Worm (Caenorhabditis elegans): Measurements from ENCODE around the gene gcy-29.

The gcy-29 gene

ce11 chrII:14548691-14549090, at the start of gene gcy-29:
TSS of gene gcy-29 (minus strand) at chrII:14548791.
- TF ChIP-seq irx-1 (tag; optimal IDR thresholded peaks at IDR 0.05): no peak
- peak; percentile 28 for TF ChIP-seq egl-13 (tag; optimal IDR thresholded peaks at IDR 0.05)
- TF ChIP-seq fkh-8 (tag; optimal IDR thresholded peaks at IDR 0.05): no peak
- TF ChIP-seq dsc-1 (tag; optimal IDR thresholded peaks at IDR 0.05): peak; percentile 81
- no peak for TF ChIP-seq unc-62 (GFP tag; optimal IDR thresholded peaks at IDR 0.05)
- no peak for TF ChIP-seq ztf-11 (tag; optimal IDR thresholded peaks at IDR 0.05)
- no peak for TF ChIP-seq blmp-1 (tag; optimal IDR thresholded peaks at IDR 0.05)
- TF ChIP-seq zip-4 (GFP tag; optimal IDR thresholded peaks at IDR 0.05): no peak
- no peak for TF ChIP-seq nhr-28 (tag; optimal IDR thresholded peaks at IDR 0.05)

- peak; percentile 73 for TF ChIP-seq mep-1 (tag; optimal IDR thresholded peaks at IDR 0.05)
- TF ChIP-seq sup-37 (GFP tag; optimal IDR thresholded peaks at IDR 0.05): peak; percentile 44
- TF ChIP-seq hlh-4 (tag; optimal IDR thresholded peaks at IDR 0.05): no peak
- no peak for TF ChIP-seq ets-5 (GFP tag; IDR thresholded peaks at IDR 0.05)
- no peak for TF ChIP-seq ceh-63 (GFP tag; optimal IDR thresholded peaks at IDR 0.05)
- peak; percentile 17 for TF ChIP-seq irx-1 (tag; optimal IDR thresholded peaks at IDR 0.05)
- TF ChIP-seq sptf-1 (tag; optimal IDR thresholded peaks at IDR 0.05): no peak
- no peak for TF ChIP-seq tlp-1 (tag; optimal IDR thresholded peaks at IDR 0.05)
- no peak for TF ChIP-seq pag-3 (tag; optimal IDR thresholded peaks at IDR 0.05; ENCODE audit: borderline replicate concordance, insufficient read depth)
- TF ChIP-seq efl-3 (GFP tag; optimal IDR thresholded peaks at IDR 0.05): no peak
- TF ChIP-seq ztf-4 (tag; optimal IDR thresholded peaks at IDR 0.05): peak; percentile 69
- peak; percentile 32 for TF ChIP-seq ama-1 (optimal IDR thresholded peaks at IDR 0.05)
- no peak for TF ChIP-seq nhr-12 (tag; optimal IDR thresholded peaks at IDR 0.05)
- TF ChIP-seq nhr-20 (tag; optimal IDR thresholded peaks at IDR 0.05): peak; percentile 84
- no peak for TF ChIP-seq C04F5.9 (tag; optimal IDR thresholded peaks at IDR 0.05)
- no peak for TF ChIP-seq lin-15B (tag; optimal IDR thresholded peaks at IDR 0.05)
- TF ChIP-seq mef-2 (tag; optimal IDR thresholded peaks at IDR 0.05): no peak
- TF ChIP-seq lsy-2 (tag; optimal IDR thresholded peaks at IDR 0.05): peak; percentile 76 to 79
- TF ChIP-seq swsn-7 (tag; optimal IDR thresholded peaks at IDR 0.05): peak; percentile 69
- TF ChIP-seq nhr-71 (tag; optimal IDR thresholded peaks at IDR 0.05): peak; percentile 95
- TF ChIP-seq lin-35 (GFP tag; optimal IDR thresholded peaks at IDR 0.05): peak; percentile 56 to 80
- TF ChIP-seq elt-2 (tag; optimal IDR thresholded peaks at IDR 0.05): peak; percentile 77
- peak; percentile 28 to 53 (median 45) for TF ChIP-seq dpl-1 (GFP tag; optimal IDR thresholded peaks at IDR 0.05)
- no peak for TF ChIP-seq unc-86 (tag; optimal IDR thresholded peaks at IDR 0.05)
- TF ChIP-seq nhr-28 (tag; optimal IDR thresholded peaks at IDR 0.05): no peak
- TF ChIP-seq unc-30 (tag; optimal IDR thresholded peaks at IDR 0.05): no peak
- no peak for TF ChIP-seq blmp-1 (tag; optimal IDR thresholded peaks at IDR 0.05)
- TF ChIP-seq skn-1 (tag; optimal IDR thresholded peaks at IDR 0.05): peak; percentile 54
- TF ChIP-seq lin-39 (tag; optimal IDR thresholded peaks at IDR 0.05): no peak
- no peak for TF ChIP-seq vab-15 (tag; optimal IDR thresholded peaks at IDR 0.05)
- TF ChIP-seq nhr-76 (tag; optimal IDR thresholded peaks at IDR 0.05): no peak
- no peak for TF ChIP-seq ceh-88 (GFP tag; IDR thresholded peaks at IDR 0.05)
- no peak for TF ChIP-seq nhr-237 (tag; optimal IDR thresholded peaks at IDR 0.05)
- TF ChIP-seq lir-3 (tag; optimal IDR thresholded peaks at IDR 0.05; ENCODE audit: poor library complexity): peak; percentile 51
- TF ChIP-seq fkh-10 (GFP tag; optimal IDR thresholded peaks at IDR 0.05): no peak
- TF ChIP-seq pax-3 (tag; optimal IDR thresholded peaks at IDR 0.05): no peak
- TF ChIP-seq F16B12.6 (tag; optimal IDR thresholded peaks at IDR 0.05): no peak
- no peak for TF ChIP-seq ztf-11 (tag; optimal IDR thresholded peaks at IDR 0.05)
- no peak for TF ChIP-seq unc-98 (GFP tag; IDR thresholded peaks at IDR 0.05)
- TF ChIP-seq C34B4.2 (tag; optimal IDR thresholded peaks at IDR 0.05): no peak
- no peak; the same call in 1 of the 2 replicates for TF ChIP-seq isw-1 (GFP tag; IDR thresholded peaks at IDR 0.05)
- TF ChIP-seq ceh-90 (tag; optimal IDR thresholded peaks at IDR 0.05): no peak
- TF ChIP-seq efl-1 (optimal IDR thresholded peaks at IDR 0.05): peak; percentile 32 to 51
- TF ChIP-seq efl-1 (GFP tag; optimal IDR thresholded peaks at IDR 0.05 in 1 of 2): peak; percentile 42 to 92
- TF ChIP-seq nhr-11 (tag; optimal IDR thresholded peaks at IDR 0.05): peak; percentile 73
- no peak for TF ChIP-seq nhr-84 (tag; optimal IDR thresholded peaks at IDR 0.05)
- TF ChIP-seq grh-1 (GFP tag; IDR thresholded peaks at IDR 0.05): no peak
Observed at ce11 chrII:14598367-14598766, 49.8 kb upstream of the gcy-29 start.
